Worm (Caenorhabditis elegans) whole organism, L3 larva: ENCODE results near the gene F15A4.2.

Experiments used
- aly-2 ChIP-seq: fragments of 150-350 bp; optimal IDR thresholded peaks from 2 replicates; lab custom pipeline; 2014; ENCODE audit warnings: missing biosample characterization, missing genetic modification characterization
- egl-5 ChIP-seq: fragments of 150-350 bp; optimal IDR thresholded peaks from 2 replicates; lab custom pipeline; 2017; ENCODE audit warnings: missing biosample characterization, missing genetic modification reagents, missing genetic modification characterization, inconsistent platforms
- fkh-10 ChIP-seq: sonication (generic microtip); optimal IDR thresholded peaks from 2 replicates; lab custom pipeline; 2017; ENCODE audit warnings: missing biosample characterization, missing genetic modification reagents, missing genetic modification characterization
- fos-1 ChIP-seq: fragments of 150-350 bp; optimal IDR thresholded peaks from 2 replicates; lab custom pipeline; 2014; ENCODE audit warnings: missing biosample characterization, missing genetic modification characterization
- lin-15B ChIP-seq: fragments of 150-350 bp; optimal IDR thresholded peaks from 2 replicates; lab custom pipeline; 2014; ENCODE audit warnings: missing biosample characterization, missing genetic modification characterization
- nhr-12 ChIP-seq: fragments of 150-350 bp; optimal IDR thresholded peaks from 2 replicates; lab custom pipeline; 2014; ENCODE audit warnings: missing biosample characterization, missing genetic modification characterization
- nhr-237 ChIP-seq: fragments of 150-350 bp; optimal IDR thresholded peaks from 2 replicates; lab custom pipeline; 2014; ENCODE audit warnings: missing biosample characterization, missing genetic modification characterization
- nhr-76 ChIP-seq: fragments of 150-350 bp; sonication (generic microtip); optimal IDR thresholded peaks from 5 replicates; lab custom pipeline; 2014; ENCODE audit warnings: missing biosample characterization, missing genetic modification characterization
- nhr-77 ChIP-seq: fragments of 150-350 bp; optimal IDR thresholded peaks from 2 replicates; lab custom pipeline; 2014; ENCODE audit warnings: missing biosample characterization, missing genetic modification characterization
- snpc-4 ChIP-seq: fragments of 150-350 bp; optimal IDR thresholded peaks from 2 replicates; lab custom pipeline; 2014; ENCODE audit warnings: missing biosample characterization, missing genetic modification characterization
- unc-62 ChIP-seq: fragments of 150-350 bp; sonication (generic microtip); optimal IDR thresholded peaks from 4 replicates; lab custom pipeline; 2014; ENCODE audit warnings: missing biosample characterization, missing genetic modification reagents, missing genetic modification characterization

DNA sequence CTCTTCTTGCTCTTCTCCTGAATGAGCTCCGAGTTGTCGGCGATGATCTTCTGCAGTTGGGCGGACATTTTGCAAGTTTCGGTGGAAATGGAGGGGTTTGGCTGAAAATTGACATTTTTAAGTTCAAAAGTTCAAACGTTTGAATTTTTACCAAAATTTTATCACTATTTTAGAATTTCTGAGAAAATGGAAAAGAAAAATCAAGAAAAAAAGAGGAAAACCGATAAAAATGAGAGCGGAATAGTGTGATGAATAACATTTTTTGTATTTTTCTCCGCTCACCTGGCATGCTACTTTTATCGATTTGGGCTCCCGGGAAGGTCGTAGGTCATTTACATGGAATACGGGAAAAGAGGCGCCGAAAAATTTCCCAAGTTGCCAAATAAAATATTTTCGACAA, 22.7 kb downstream of the F15A4.2 start, which contains the start of gene F15A4.10:
- TF ChIP-seq fkh-10 (no peak), nhr-77 (tag; lab: Kevin White, UChicago) (no peak), snpc-4 (tag; lab: Kevin White, UChicago) (no peak), egl-5 (no peak), nhr-12 (tag; lab: Kevin White, UChicago) (no peak), lin-15B (tag; lab: Kevin White, UChicago) (no peak), nhr-237 (tag; lab: Kevin White, UChicago) (no peak), fos-1 (tag; lab: Kevin White, UChicago) (no peak), unc-62 (no peak), aly-2 (tag; lab: Kevin White, UChicago) (no peak), nhr-76 (no peak)
